Worm (Caenorhabditis elegans): ENCODE measurements around the gene clh-4.

ce11 chrX:4079264-4079663 is 21.1 kb downstream of the clh-4 start, which contains the start of gene T06F4.1:
- no peak for TF ChIP-seq skn-1 (tag; optimal IDR thresholded peaks at IDR 0.05)
- TF ChIP-seq mbf-1 (tag; optimal IDR thresholded peaks at IDR 0.05): no peak
- no peak for TF ChIP-seq blmp-1 (tag; optimal IDR thresholded peaks at IDR 0.05; ENCODE audit: insufficient read depth)
- no peak for TF ChIP-seq unc-62 (GFP tag; optimal IDR thresholded peaks at IDR 0.05)
- no peak for TF ChIP-seq ztf-1 (GFP tag; conservative IDR thresholded peaks at IDR 0.05)
- no peak for TF ChIP-seq elt-1 (tag; optimal IDR thresholded peaks at IDR 0.05)
- no peak for TF ChIP-seq lsy-2 (tag; optimal IDR thresholded peaks at IDR 0.05)
- TF ChIP-seq alr-1 (tag; optimal IDR thresholded peaks at IDR 0.05): no peak
- TF ChIP-seq ZK546.5 (tag; optimal IDR thresholded peaks at IDR 0.05): no peak
- TF ChIP-seq nhr-237 (tag; optimal IDR thresholded peaks at IDR 0.05): no peak
- no peak for TF ChIP-seq nhr-77 (tag; optimal IDR thresholded peaks at IDR 0.05)
- no peak for TF ChIP-seq ceh-82 (tag; optimal IDR thresholded peaks at IDR 0.05)
- TF ChIP-seq snpc-4 (tag; optimal IDR thresholded peaks at IDR 0.05): no peak

Measured in whole organism, L2 larva.